Fruit fly (Drosophila melanogaster): ENCODE data around the gene ntc.

The ntc gene

DNA sequence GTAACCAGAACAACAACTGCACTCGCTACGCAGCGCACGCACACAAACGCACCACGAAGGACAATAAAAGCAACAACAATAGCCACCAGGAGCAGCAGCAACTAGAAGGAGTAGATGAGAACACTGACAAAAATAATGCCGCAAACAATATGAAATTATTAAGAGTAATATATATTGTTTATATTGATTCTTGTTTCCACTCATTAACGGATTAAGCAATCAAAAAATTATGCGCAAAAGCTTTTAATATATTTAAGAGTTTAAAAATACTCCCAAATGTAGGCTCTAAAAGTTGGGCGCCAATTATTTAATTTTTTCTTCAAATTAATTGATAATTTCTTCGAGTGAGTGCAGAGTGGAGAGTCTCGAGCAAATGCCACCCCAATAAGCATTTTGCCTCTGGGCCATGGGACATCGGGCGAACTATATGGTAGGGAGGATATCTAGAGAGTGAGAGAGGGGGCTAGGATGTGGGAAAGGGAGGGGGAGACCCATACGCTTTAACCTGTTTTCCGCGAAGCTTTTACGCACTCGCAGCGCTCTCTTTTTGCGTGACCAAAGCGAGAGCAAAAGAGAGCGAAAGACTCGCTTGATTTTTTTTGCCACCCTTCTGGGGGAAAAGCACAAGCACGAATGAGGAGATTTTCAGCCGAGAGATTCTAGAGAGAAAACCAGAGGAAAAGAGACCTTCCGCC lies 18.7 kb upstream of the ntc start, which contains the start of gene Rdh (continued):
- TF ChIP-seq pan (optimal IDR thresholded peaks at IDR 0.05) (no peak), pan (GFP tag; optimal IDR thresholded peaks at IDR 0.05 in 1 of 2, IDR thresholded peaks at IDR 0.05 in 1 of 2) (peak in 1 of 2 experiments; percentile 19), unc-4 (GFP tag; IDR thresholded peaks at IDR 0.05; ENCODE audit: partially characterized antibody) (no peak), p53 (GFP tag; optimal IDR thresholded peaks at IDR 0.05) (no peak), CG15011 (GFP tag; optimal IDR thresholded peaks at IDR 0.05) (peak; percentile 77), CG7928 (GFP tag; optimal IDR thresholded peaks at IDR 0.05) (peak; percentile 14), exex (tag; optimal IDR thresholded peaks at IDR 0.05) (peak; percentile 48), fd64A (GFP tag; optimal IDR thresholded peaks at IDR 0.05) (no peak), Asciz (GFP tag; optimal IDR thresholded peaks at IDR 0.05) (peak; percentile 65), CG14050 (GFP tag; IDR thresholded peaks at IDR 0.05) (peak; percentile 53; the same call in 2 of the 3 replicates), disco-r (GFP tag; optimal IDR thresholded peaks at IDR 0.05) (no peak), run (tag; optimal IDR thresholded peaks at IDR 0.05) (peak; percentile 57), ind (GFP tag; optimal IDR thresholded peaks at IDR 0.05) (peak; percentile 75), emc (GFP tag; optimal IDR thresholded peaks at IDR 0.05) (no peak), CG11695 (GFP tag; IDR thresholded peaks at IDR 0.05) (peak; percentile 75), CG4282 (GFP tag; optimal IDR thresholded peaks at IDR 0.05) (no peak), CG15601 (tag; optimal IDR thresholded peaks at IDR 0.05) (peak; percentile 70), croc (GFP tag; conservative IDR thresholded peaks at IDR 0.05) (peak; percentile 54; the same call in 2 of the 3 replicates), CG6765 (GFP tag; optimal IDR thresholded peaks at IDR 0.05) (peak; percentile 73), CG17385 (GFP tag; optimal IDR thresholded peaks at IDR 0.05) (peak; percentile 81), Spps (tag; optimal IDR thresholded peaks at IDR 0.05) (peak; percentile 10), CG2129 (GFP tag; IDR thresholded peaks at IDR 0.05; ENCODE audit: partially characterized antibody) (no peak), vvl (GFP tag; IDR thresholded peaks at IDR 0.05) (peak; percentile 78), Dek (tag; optimal IDR thresholded peaks at IDR 0.05) (peak; percentile 84), CG6683 (GFP tag; optimal IDR thresholded peaks at IDR 0.05) (peak; percentile 86), lilli (GFP tag; optimal IDR thresholded peaks at IDR 0.05) (peak; percentile 65), lola (GFP tag; optimal IDR thresholded peaks at IDR 0.05) (peak in 1 of 3 experiments; percentile 68), CG13775 (GFP tag; optimal IDR thresholded peaks at IDR 0.05) (peak; percentile 82), Taf1 (GFP tag; IDR thresholded peaks at IDR 0.05) (0 out of 2 replicates have a peak, but pooled peaks have one; percentile 10), Med (GFP tag) (peak; percentile 75), CG12071 (GFP tag; optimal IDR thresholded peaks at IDR 0.05) (peak; percentile 40), tup (GFP tag; optimal IDR thresholded peaks at IDR 0.05) (peak; percentile 41), H2.0 (GFP tag; IDR thresholded peaks at IDR 0.05) (no peak), jing (GFP tag; optimal IDR thresholded peaks at IDR 0.05) (peak; percentile 7), cato (GFP tag; optimal IDR thresholded peaks at IDR 0.05; ENCODE audit: borderline replicate concordance) (peak; percentile 33), CG10543 (GFP tag; optimal IDR thresholded peaks at IDR 0.05) (peak; percentile 88), ERR (GFP tag; optimal IDR thresholded peaks at IDR 0.05) (no peak), Awh (GFP tag; IDR thresholded peaks at IDR 0.05) (peak; percentile 55; the same call in 1 of the 2 replicates), Neu2 (GFP tag; optimal IDR thresholded peaks at IDR 0.05; ENCODE audit: borderline replicate concordance) (no peak), Kr (GFP tag; optimal IDR thresholded peaks at IDR 0.05) (no peak), gem (tag; optimal IDR thresholded peaks at IDR 0.05) (peak; percentile 90), Deaf1 (tag; optimal IDR thresholded peaks at IDR 0.05) (no peak), Hsf (GFP tag; optimal IDR thresholded peaks at IDR 0.05) (peak; percentile 69), Opbp (GFP tag; IDR thresholded peaks at IDR 0.05; ENCODE audit: partially characterized antibody) (0 out of 3 replicates have a peak, but pooled peaks have one; percentile 15), CG11247 (GFP tag; IDR thresholded peaks at IDR 0.05) (no peak), Bteb2 (GFP tag; optimal IDR thresholded peaks at IDR 0.05) (peak; percentile 19), wor (GFP tag; IDR thresholded peaks at IDR 0.05) (peak; percentile 45), CG13624 (GFP tag; optimal IDR thresholded peaks at IDR 0.05) (no peak), CG3726 (GFP tag; IDR thresholded peaks at IDR 0.05) (no peak)
